Fruit fly (Drosophila melanogaster): ENCODE results near the gene CG9331.

- TF ChIP-seq CG8478 (optimal IDR thresholded peaks at IDR 0.05) (no peak), CTCF (optimal IDR thresholded peaks at IDR 0.05) (no peak)
Observed at dm6 chr2L:20840006-20840405, 17.4 kb downstream of the CG9331 start.

Measured in S2 (cell line).